Fruit fly (Drosophila melanogaster) whole organism, pupa: ENCODE results near the gene Vps45.
A peak's percentile ranks its signal among the peaks of the same experiment; 100 is the strongest.

Experiments
- CG12605 ChIP-seq: fragments of 200-800 bp; sonication (Bioruptor generic); IDR thresholded peaks from 2 replicates; pipeline ENCODE4 v1.3.6; 2022; ENCODE audit warnings: missing biosample characterization, missing genetic modification characterization
- CG13204 ChIP-seq: fragments of 200-800 bp; sonication (Bioruptor generic); optimal IDR thresholded peaks from 2 replicates; lab custom pipeline; 2018; ENCODE audit warnings: missing biosample characterization, mild to moderate bottlenecking, missing genetic modification characterization, moderate library complexity
- CG4496 ChIP-seq: fragments of 200-800 bp; sonication (Bioruptor generic); IDR thresholded peaks from 3 replicates; pipeline ENCODE4 v1.3.6; 2022; ENCODE audit warnings: missing biosample characterization, missing genetic modification characterization
- CG8159 ChIP-seq: fragments of 200-800 bp; sonication (Bioruptor generic); optimal IDR thresholded peaks from 3 replicates; lab custom pipeline; 2018; ENCODE audit warnings: missing biosample characterization, mild to moderate bottlenecking, missing genetic modification characterization, moderate library complexity
- CG8301 ChIP-seq: fragments of 200-800 bp; sonication (Bioruptor generic); optimal IDR thresholded peaks from 2 replicates; lab custom pipeline; 2018; ENCODE audit warnings: missing biosample characterization, mild to moderate bottlenecking, missing genetic modification characterization
- Pif1B ChIP-seq: fragments of 200-800 bp; sonication (Bioruptor generic); optimal IDR thresholded peaks from 3 replicates; lab custom pipeline; 2016; ENCODE audit warnings: missing biosample characterization, missing genetic modification characterization
- fd96Ca ChIP-seq: fragments of 200-800 bp; sonication (Bioruptor generic); IDR thresholded peaks from 3 replicates; pipeline ENCODE4 v1.3.6; 2022; ENCODE audit warnings: missing biosample characterization, missing genetic modification characterization
- gl ChIP-seq: fragments of 200-800 bp; sonication (Bioruptor generic); optimal IDR thresholded peaks from 2 replicates; lab custom pipeline; 2018; ENCODE audit warnings: missing biosample characterization, mild to moderate bottlenecking, missing genetic modification characterization
- rn ChIP-seq: fragments of 200-800 bp; sonication (Bioruptor generic); IDR thresholded peaks from 2 replicates; pipeline ENCODE4 v1.3.6; 2022; ENCODE audit warnings: missing biosample characterization, missing genetic modification characterization

- peak; percentile 75 for TF ChIP-seq CG8301 (tag; lab: Kevin White, UChicago)
- TF ChIP-seq CG4496 (GFP tag; lab: Robert Waterston, UW): peak; percentile 24; the same call in 1 of the 3 replicates
- TF ChIP-seq fd96Ca (GFP tag; lab: Robert Waterston, UW): 0 out of 3 replicates have a peak, but pooled peaks have one; percentile 26
- TF ChIP-seq gl: no peak
- TF ChIP-seq CG12605 (GFP tag; lab: Robert Waterston, UW): peak; percentile 53; the same call in 1 of the 2 replicates
- TF ChIP-seq rn: no peak
- peak; percentile 26 for TF ChIP-seq Pif1B (GFP tag; lab: Kevin White, UChicago)
- TF ChIP-seq CG8159 (tag; lab: Kevin White, UChicago): peak; percentile 10
- TF ChIP-seq CG13204 (GFP tag; lab: Kevin White, UChicago): no peak
Measured at dm6 chr3R:9581089-9581520, 17.4 kb downstream of the Vps45 start, which contains the start of gene CG8301.
